Fruit fly (Drosophila melanogaster) whole organism, pupa: ENCODE results near the gene PpD3.

ENCODE experiments used
- CG10348 ChIP-seq: fragments of 200-800 bp; sonication (Bioruptor generic); IDR thresholded peaks from 2 replicates; pipeline ENCODE4 v1.3.6; 2022; ENCODE audit warnings: missing biosample characterization, missing genetic modification characterization
- CG12605 ChIP-seq: fragments of 200-800 bp; sonication (Bioruptor generic); IDR thresholded peaks from 2 replicates; pipeline ENCODE4 v1.3.6; 2022; ENCODE audit warnings: missing biosample characterization, missing genetic modification characterization
- CG13204 ChIP-seq: fragments of 200-800 bp; sonication (Bioruptor generic); optimal IDR thresholded peaks from 2 replicates; lab custom pipeline; 2018; ENCODE audit warnings: missing biosample characterization, mild to moderate bottlenecking, missing genetic modification characterization, moderate library complexity
- CG14655 ChIP-seq: fragments of 200-800 bp; sonication (Bioruptor generic); optimal IDR thresholded peaks from 3 replicates; lab custom pipeline; 2017; ENCODE audit warnings: mild to moderate bottlenecking, missing biosample characterization, missing genetic modification reagents, missing genetic modification characterization
- CG15710 ChIP-seq: fragments of 200-800 bp; sonication (Bioruptor generic); optimal IDR thresholded peaks from 2 replicates; lab custom pipeline; 2018; ENCODE audit warnings: missing biosample characterization, mild to moderate bottlenecking, missing genetic modification characterization, moderate library complexity
- CG17806 ChIP-seq: fragments of 200-800 bp; sonication (Bioruptor generic); optimal IDR thresholded peaks from 2 replicates; lab custom pipeline; 2018; ENCODE audit warnings: missing biosample characterization, mild to moderate bottlenecking, missing genetic modification characterization, moderate library complexity
- CG32121 ChIP-seq: fragments of 200-800 bp; sonication (Bioruptor generic); IDR thresholded peaks from 2 replicates; pipeline ENCODE4 v1.3.6; 2022; ENCODE audit warnings: missing biosample characterization, missing genetic modification characterization
- CG34367 ChIP-seq: fragments of 200-800 bp; sonication (Bioruptor generic); optimal IDR thresholded peaks from 2 replicates; lab custom pipeline; 2018; ENCODE audit warnings: missing biosample characterization, mild to moderate bottlenecking, missing genetic modification characterization
- CG4496 ChIP-seq: fragments of 200-800 bp; sonication (Bioruptor generic); IDR thresholded peaks from 3 replicates; pipeline ENCODE4 v1.3.6; 2022; ENCODE audit warnings: missing biosample characterization, missing genetic modification characterization
- CG8159 ChIP-seq: fragments of 200-800 bp; sonication (Bioruptor generic); optimal IDR thresholded peaks from 3 replicates; lab custom pipeline; 2018; ENCODE audit warnings: missing biosample characterization, mild to moderate bottlenecking, missing genetic modification characterization, moderate library complexity
- CG8301 ChIP-seq: fragments of 200-800 bp; sonication (Bioruptor generic); optimal IDR thresholded peaks from 2 replicates; lab custom pipeline; 2018; ENCODE audit warnings: missing biosample characterization, mild to moderate bottlenecking, missing genetic modification characterization
- CG9948 ChIP-seq: fragments of 200-800 bp; sonication (Bioruptor generic); optimal IDR thresholded peaks from 2 replicates; lab custom pipeline; 2018; ENCODE audit warnings: missing biosample characterization, mild to moderate bottlenecking, missing genetic modification characterization, moderate library complexity
- D1 ChIP-seq: fragments of 200-800 bp; sonication (Bioruptor generic); optimal IDR thresholded peaks from 2 replicates; lab custom pipeline; 2018; ENCODE audit warnings: missing biosample characterization, mild to moderate bottlenecking, missing genetic modification characterization, moderate library complexity
- EcR ChIP-seq: fragments of 200-800 bp; sonication (Bioruptor generic); optimal IDR thresholded peaks from 3 replicates; lab custom pipeline; 2019; ENCODE audit warnings: missing biosample characterization, missing genetic modification characterization, mild to moderate bottlenecking, moderate library complexity, missing genetic modification reagents
- Ets98B ChIP-seq: fragments of 200-800 bp; sonication (Bioruptor generic); IDR thresholded peaks from 2 replicates; pipeline ENCODE4 v1.3.6; 2022; ENCODE audit warnings: missing biosample characterization, missing genetic modification characterization
- Pif1A ChIP-seq: fragments of 200-800 bp; sonication (Bioruptor generic); optimal IDR thresholded peaks from 3 replicates; lab custom pipeline; 2016; ENCODE audit warnings: missing biosample characterization, missing genetic modification characterization
- Pif1B ChIP-seq: fragments of 200-800 bp; sonication (Bioruptor generic); optimal IDR thresholded peaks from 3 replicates; lab custom pipeline; 2016; ENCODE audit warnings: missing biosample characterization, missing genetic modification characterization
- Snoo ChIP-seq: fragments of 200-800 bp; sonication (Bioruptor generic); optimal IDR thresholded peaks from 3 replicates; lab custom pipeline; 2017; ENCODE audit warnings: missing biosample characterization, mild to moderate bottlenecking, missing genetic modification characterization, inconsistent platforms
- fd96Ca ChIP-seq: fragments of 200-800 bp; sonication (Bioruptor generic); IDR thresholded peaks from 3 replicates; pipeline ENCODE4 v1.3.6; 2022; ENCODE audit warnings: missing biosample characterization, missing genetic modification characterization
- gl ChIP-seq: fragments of 200-800 bp; sonication (Bioruptor generic); optimal IDR thresholded peaks from 2 replicates; lab custom pipeline; 2018; ENCODE audit warnings: missing biosample characterization, mild to moderate bottlenecking, missing genetic modification characterization
- rn ChIP-seq: fragments of 200-800 bp; sonication (Bioruptor generic); IDR thresholded peaks from 2 replicates; pipeline ENCODE4 v1.3.6; 2022; ENCODE audit warnings: missing biosample characterization, missing genetic modification characterization

PpD3 gene

dm6 chr3R:9704183-9705007 lies 43.3 kb upstream of the PpD3 start:
- TF ChIP-seq CG17806 (tag; lab: Kevin White, UChicago) (no peak), EcR (GFP tag; lab: Kevin White, UChicago) (peak; percentile 27)
- TF ChIP-seq, all 21 proteins: peak for 1

dm6 chr3R:9705008-9705628 lies 42.6 kb upstream of the PpD3 start, which contains the start of gene Unc-115a:
Gene Unc-115a, minus strand, starts transcription at chr3R:9705417.
- peak; percentile 6 for TF ChIP-seq CG17806 (tag; lab: Kevin White, UChicago)
- TF ChIP-seq D1 = no peak
- no peak for TF ChIP-seq rn (GFP tag; lab: Robert Waterston, UW)
- peak; percentile 43 for TF ChIP-seq gl (tag; lab: Kevin White, UChicago)
- no peak for TF ChIP-seq CG8159 (tag; lab: Kevin White, UChicago)
- no peak for TF ChIP-seq CG12605 (GFP tag; lab: Robert Waterston, UW)
- no peak for TF ChIP-seq CG8301 (tag; lab: Kevin White, UChicago)
- TF ChIP-seq CG34367 (tag; lab: Kevin White, UChicago) = peak; percentile 35
- TF ChIP-seq CG15710 (tag; lab: Kevin White, UChicago) = peak; percentile 21
- TF ChIP-seq CG4496 = no peak
- no peak for TF ChIP-seq CG32121 (GFP tag; lab: Robert Waterston, UW)
- peak; percentile 36 for TF ChIP-seq Snoo (tag; lab: Kevin White, UChicago)

- no peak for TF ChIP-seq CG32121 (GFP tag; lab: Robert Waterston, UW)
- TF ChIP-seq CG14655 = no peak
- no peak for TF ChIP-seq CG15710 (tag; lab: Kevin White, UChicago)
- no peak for TF ChIP-seq CG4496
Measured at dm6 chr3R:9710228-9710627, 37.4 kb upstream of the PpD3 start.

- TF ChIP-seq CG12605 (GFP tag; lab: Robert Waterston, UW) = no peak
- TF ChIP-seq Ets98B (GFP tag; lab: Robert Waterston, UW) = no peak
- no peak for TF ChIP-seq CG4496
Measured at dm6 chr3R:9710886-9711285, 36.8 kb upstream of the PpD3 start, which contains the start of the genes trbd and dmt. Gene trbd, minus strand, starts transcription at chr3R:9711037. Gene dmt, plus strand, starts transcription at chr3R:9711142.

dm6 chr3R:9725121-9725956 lies 22.3 kb upstream of the PpD3 start, which contains the start of gene hyd:
Gene hyd, minus strand, starts transcription at chr3R:9725615.
- TF ChIP-seq Pif1B (no peak), D1 (no peak), rn (GFP tag; lab: Robert Waterston, UW) (no peak), Ets98B (GFP tag; lab: Robert Waterston, UW) (no peak), CG13204 (GFP tag; lab: Kevin White, UChicago) (no peak), gl (tag; lab: Kevin White, UChicago) (no peak)

- TF ChIP-seq CG15710 (tag; lab: Kevin White, UChicago) = no peak
- no peak for TF ChIP-seq CG17806 (tag; lab: Kevin White, UChicago)
- TF ChIP-seq CG4496 = no peak
- no peak for TF ChIP-seq CG9948
- no peak for TF ChIP-seq rn (GFP tag; lab: Robert Waterston, UW)
- TF ChIP-seq gl (tag; lab: Kevin White, UChicago) = no peak
- TF ChIP-seq CG13204 (GFP tag; lab: Kevin White, UChicago) = no peak
- TF ChIP-seq CG10348 (GFP tag; lab: Robert Waterston, UW) = no peak
- TF ChIP-seq Pif1A = no peak
- TF ChIP-seq Ets98B (GFP tag; lab: Robert Waterston, UW) = no peak
- TF ChIP-seq D1 = no peak
- no peak for TF ChIP-seq CG12605 (GFP tag; lab: Robert Waterston, UW)
- no peak for TF ChIP-seq fd96Ca (GFP tag; lab: Robert Waterston, UW)
- TF ChIP-seq CG8159 (tag; lab: Kevin White, UChicago) = no peak
- no peak for TF ChIP-seq EcR (GFP tag; lab: Kevin White, UChicago)
- no peak for TF ChIP-seq CG8301 (tag; lab: Kevin White, UChicago)
- TF ChIP-seq, all 21 proteins: peak for 0
Measured at dm6 chr3R:9730784-9731183, 16.9 kb upstream of the PpD3 start, which contains the start of gene FoxP. Gene FoxP, minus strand, starts transcription at chr3R:9730872.
